Fruit fly (Drosophila melanogaster): ENCODE data around the gene CG32638.
A peak's percentile ranks its signal among the peaks of the same experiment; 100 is the strongest.

DNA sequence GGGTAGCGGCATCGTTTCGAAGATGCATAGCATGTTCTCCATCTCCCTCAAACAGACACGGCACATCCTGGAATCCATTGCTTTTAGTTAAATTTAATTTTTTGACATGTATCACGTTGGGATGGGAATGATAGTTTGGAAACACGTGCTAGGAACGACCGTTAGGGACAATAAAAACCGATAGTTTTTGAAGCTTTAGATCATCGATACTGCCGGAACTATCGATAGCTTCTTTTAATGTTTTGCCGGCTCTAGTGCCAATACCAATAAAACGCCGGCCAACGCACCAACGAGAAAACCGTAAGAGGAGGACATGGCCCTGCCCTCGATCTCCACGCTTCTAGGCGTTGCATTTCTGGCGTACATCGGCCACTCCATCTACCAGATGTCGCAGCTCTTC is 26.2 kb upstream of the CG32638 start, which contains the start of the genes CG4318 and CG4332:
- TF ChIP-seq CG4496 (GFP tag; IDR thresholded peaks at IDR 0.05), result no peak
- no peak for TF ChIP-seq Pif1A (GFP tag; optimal IDR thresholded peaks at IDR 0.05)
- TF ChIP-seq CG8301 (tag; optimal IDR thresholded peaks at IDR 0.05), result no peak
- no peak for TF ChIP-seq CG15710 (tag; optimal IDR thresholded peaks at IDR 0.05)
- no peak for TF ChIP-seq D1 (tag; optimal IDR thresholded peaks at IDR 0.05)
- TF ChIP-seq EcR (GFP tag; optimal IDR thresholded peaks at IDR 0.05), result peak; percentile 2
- TF ChIP-seq CG8159 (tag; optimal IDR thresholded peaks at IDR 0.05), result no peak
- no peak for TF ChIP-seq Snoo (tag; optimal IDR thresholded peaks at IDR 0.05)
